Worm (Caenorhabditis elegans): ENCODE results near the gene flcn-1.
"Not testable (repeated sequence)": the region's sequence is repeated elsewhere in the genome, so short reads cannot be mapped to it uniquely, and the experiment has no call there.

The flcn-1 gene

ce11 chrII:6893589-6894245 is 34.8 kb upstream of the flcn-1 start, which contains the start of gene adal-1:
adal-1 (minus strand) TSS chrII:6893639.
- TF ChIP-seq pqm-1 (tag; optimal IDR thresholded peaks at IDR 0.05) (no peak), egl-5 (tag; optimal IDR thresholded peaks at IDR 0.05) (no peak), lin-15B (tag; optimal IDR thresholded peaks at IDR 0.05) (no peak), mdl-1 (tag; optimal IDR thresholded peaks at IDR 0.05) (no peak), fos-1 (tag; optimal IDR thresholded peaks at IDR 0.05) (no peak), daf-12 (tag; optimal IDR thresholded peaks at IDR 0.05) (no peak), jun-1 (tag; optimal IDR thresholded peaks at IDR 0.05) (no peak)

- peak; percentile 29 for TF ChIP-seq pqm-1 (tag; optimal IDR thresholded peaks at IDR 0.05)
- TF ChIP-seq elt-2 (tag; optimal IDR thresholded peaks at IDR 0.05), result peak; percentile 34
- no peak for TF ChIP-seq daf-12 (tag; optimal IDR thresholded peaks at IDR 0.05)
- TF ChIP-seq ama-1 (optimal IDR thresholded peaks at IDR 0.05), result no peak
- no peak for TF ChIP-seq nhr-67 (tag; optimal IDR thresholded peaks at IDR 0.05)
- no peak for TF ChIP-seq aly-2 (tag; optimal IDR thresholded peaks at IDR 0.05)
- TF ChIP-seq ceh-82 (tag; optimal IDR thresholded peaks at IDR 0.05), result no peak
- no peak for TF ChIP-seq nhr-237 (tag; optimal IDR thresholded peaks at IDR 0.05)
These were observed 31.1 kb upstream of the flcn-1 start, which contains the start of gene C44B7.11 for ce11 chrII:6897507-6897906. C44B7.11 (minus strand) TSS chrII:6897540.

- TF ChIP-seq lsy-12 (tag; optimal IDR thresholded peaks at IDR 0.05), result no peak
- TF ChIP-seq nhr-28 (tag; optimal IDR thresholded peaks at IDR 0.05), result no peak
- TF ChIP-seq nhr-43 (tag; optimal IDR thresholded peaks at IDR 0.05; ENCODE audit: poor library complexity, severe bottlenecking), result peak; percentile 35
- peak; percentile 24 for TF ChIP-seq nfya-1 (tag; optimal IDR thresholded peaks at IDR 0.05; ENCODE audit: insufficient read depth)
These were observed 30.4 kb upstream of the flcn-1 start, which contains the start of gene hrpl-1 for ce11 chrII:6898017-6898779. hrpl-1 (plus strand) TSS chrII:6898729.

- TF ChIP-seq nhr-25 (tag; optimal IDR thresholded peaks at IDR 0.05) (no peak), nfya-1 (tag; optimal IDR thresholded peaks at IDR 0.05; ENCODE audit: insufficient read depth) (no peak), lsy-12 (tag; optimal IDR thresholded peaks at IDR 0.05) (no peak), R02D3.7 (tag; optimal IDR thresholded peaks at IDR 0.05) (no peak), zag-1 (tag; optimal IDR thresholded peaks at IDR 0.05) (no peak), ztf-11 (tag; optimal IDR thresholded peaks at IDR 0.05) (no peak), mdl-1 (tag; optimal IDR thresholded peaks at IDR 0.05) (no peak)
These were observed 27.9 kb upstream of the flcn-1 start for ce11 chrII:6900708-6901107.

ce11 chrII:6901795-6902194 is 26.8 kb upstream of the flcn-1 start, which contains the start of gene psmd-9:
psmd-9 (plus strand) TSS chrII:6902095.
- no peak for TF ChIP-seq pqm-1 (tag; optimal IDR thresholded peaks at IDR 0.05)
- TF ChIP-seq hmg-11 (tag; optimal IDR thresholded peaks at IDR 0.05), result no peak
- TF ChIP-seq fkh-2 (tag; optimal IDR thresholded peaks at IDR 0.05), result no peak

ce11 chrII:6907657-6908056 is 20.9 kb upstream of the flcn-1 start, which contains the start of gene B0252.3:
B0252.3 (minus strand) TSS chrII:6907757.
- not testable (repeated sequence) for TF ChIP-seq zag-1, aly-2, mdl-1 (tag; optimal IDR thresholded peaks at IDR 0.05)

- no peak for TF ChIP-seq nhr-12 (tag; optimal IDR thresholded peaks at IDR 0.05)
- no peak for TF ChIP-seq elt-3 (tag; optimal IDR thresholded peaks at IDR 0.05)
- TF ChIP-seq R02D3.7 (tag; optimal IDR thresholded peaks at IDR 0.05), result no peak
- no peak for TF ChIP-seq nhr-237 (tag; optimal IDR thresholded peaks at IDR 0.05)
- TF ChIP-seq lin-39 (tag; optimal IDR thresholded peaks at IDR 0.05), result no peak
- TF ChIP-seq lin-15B (tag; optimal IDR thresholded peaks at IDR 0.05), result no peak
- no peak for TF ChIP-seq tbx-2 (tag; optimal IDR thresholded peaks at IDR 0.05)
- no peak for TF ChIP-seq nhr-67 (tag; optimal IDR thresholded peaks at IDR 0.05)
- TF ChIP-seq nfya-1 (tag; optimal IDR thresholded peaks at IDR 0.05; ENCODE audit: insufficient read depth), result no peak
- TF ChIP-seq nhr-23 (tag; optimal IDR thresholded peaks at IDR 0.05), result no peak
- TF ChIP-seq ceh-82 (tag; optimal IDR thresholded peaks at IDR 0.05), result no peak
- TF ChIP-seq eor-1 (tag; optimal IDR thresholded peaks at IDR 0.05), result no peak
- TF ChIP-seq nhr-28 (tag; optimal IDR thresholded peaks at IDR 0.05), result no peak
- TF ChIP-seq ceh-16 (tag; optimal IDR thresholded peaks at IDR 0.05), result no peak
These were observed 19.9 kb upstream of the flcn-1 start for ce11 chrII:6908689-6909088.

Data from whole organism, L3 larva.